Worm (Caenorhabditis elegans) whole organism, early embryonic: Measurements from ENCODE around the gene let-767.

Experiments
- aly-1 ChIP-seq: sonication (generic microtip); optimal IDR thresholded peaks from 2 replicates; lab custom pipeline; 2016; ENCODE audit warnings: missing genetic modification characterization, missing compliant biosample characterization
- ama-1 ChIP-seq: fragments of 150-350 bp; optimal IDR thresholded peaks from 2 replicates; lab custom pipeline; 2014
- hnd-1 ChIP-seq: sonication (generic microtip); optimal IDR thresholded peaks from 2 replicates; lab custom pipeline; 2016; ENCODE audit warnings: missing genetic modification characterization, missing compliant biosample characterization
- tra-4 ChIP-seq: sonication (generic microtip); optimal IDR thresholded peaks from 2 replicates; lab custom pipeline; 2017; ENCODE audit warnings: missing genetic modification characterization, missing compliant biosample characterization

- TF ChIP-seq tra-4 (tag; lab: Kevin White, UChicago) (no peak), aly-1 (tag; lab: Kevin White, UChicago) (no peak), hnd-1 (tag; lab: Kevin White, UChicago) (no peak), ama-1 (no peak)
Measured at ce11 chrIII:6307832-6308231, 31.9 kb downstream of the let-767 start.
